Fruit fly (Drosophila melanogaster): ENCODE measurements around the gene Wdr81.

The Wdr81 gene

DNA sequence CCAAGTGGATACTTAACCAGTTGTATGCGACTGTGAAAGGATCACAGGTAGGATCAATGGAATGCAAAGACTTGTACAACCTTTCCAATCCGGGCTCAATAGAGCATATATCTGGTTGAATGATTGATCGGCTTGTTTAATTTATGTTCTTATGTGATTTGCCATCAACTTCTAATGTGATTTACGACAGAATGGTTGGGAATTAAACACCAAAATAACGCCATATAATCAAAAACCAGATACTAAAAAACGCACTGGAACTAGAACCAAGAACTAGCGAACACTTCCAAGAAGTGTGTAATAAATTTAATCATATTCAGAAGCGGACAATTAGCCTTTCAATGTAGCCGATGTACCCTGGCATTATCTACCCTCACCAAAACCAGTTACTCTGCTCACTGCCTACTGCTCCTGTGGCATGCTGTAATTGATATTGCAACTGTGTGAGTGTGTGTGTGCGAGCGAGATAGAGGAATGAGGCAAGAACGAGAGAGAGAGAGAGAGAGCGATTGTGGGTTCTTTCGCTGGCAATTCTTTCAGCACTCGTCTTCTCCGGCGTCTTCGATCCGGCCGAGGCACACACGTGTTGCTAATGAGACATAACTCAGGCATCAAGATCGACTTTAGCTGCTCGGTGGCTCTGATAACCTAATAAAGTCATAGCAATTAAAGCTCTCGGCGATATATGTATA lies 52.0 kb downstream of the Wdr81 start:
- TF ChIP-seq CG17801 (GFP tag; optimal IDR thresholded peaks at IDR 0.05; ENCODE audit: partially characterized antibody) = no peak

DNA sequence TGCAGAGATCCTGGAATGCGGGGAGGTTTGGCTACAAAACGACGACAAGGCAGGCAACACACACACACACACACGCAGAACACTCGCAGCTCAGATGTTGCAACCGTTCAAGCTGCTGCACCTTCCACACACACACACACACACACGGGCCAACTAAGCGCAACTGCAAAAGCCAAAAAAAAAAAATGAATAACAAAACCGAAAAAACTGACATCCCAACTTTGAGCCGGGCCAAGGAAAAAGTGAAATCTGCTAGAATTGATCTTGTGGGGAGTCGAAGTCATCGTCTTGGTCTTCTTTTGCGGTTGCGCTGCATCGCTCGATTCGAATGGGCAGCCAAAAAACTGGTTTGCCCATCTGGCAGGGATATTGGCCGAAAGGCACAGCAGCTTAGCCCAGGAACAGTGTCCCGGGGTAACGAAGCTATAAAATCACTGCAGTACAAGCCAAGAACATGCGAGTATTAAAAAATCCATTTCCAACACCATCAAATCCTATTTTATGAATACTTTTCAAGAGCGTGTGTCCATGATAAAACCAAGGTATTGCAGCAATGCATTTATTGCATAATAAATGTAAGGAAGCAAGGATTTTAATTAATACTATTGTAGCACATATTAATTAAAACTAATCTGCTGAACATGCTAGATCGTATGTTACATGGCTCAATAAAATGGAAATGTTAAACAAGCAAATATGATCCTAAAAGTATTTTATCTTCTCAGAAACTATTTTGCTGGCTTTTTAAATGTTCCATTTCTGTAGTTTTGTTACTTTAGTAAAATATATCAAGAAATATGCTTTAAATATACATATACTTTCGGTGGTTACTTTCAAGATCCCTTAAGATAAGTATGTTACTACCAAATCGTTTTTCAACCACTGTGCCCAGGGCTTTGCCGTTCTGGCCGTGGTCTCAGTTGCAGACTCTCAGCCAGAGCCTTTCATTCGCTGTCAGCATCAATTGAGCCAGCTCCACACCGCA lies 54.9 kb downstream of the Wdr81 start:
- TF ChIP-seq CG17801 (GFP tag; optimal IDR thresholded peaks at IDR 0.05; ENCODE audit: partially characterized antibody) = no peak

Measured in ovary, adult (tissue).